Fruit fly (Drosophila melanogaster) whole organism, prepupa: ENCODE measurements around the gene Gycbeta100B.

Source experiments
- CG11294 ChIP-seq: fragments of 200-800 bp; sonication (Bioruptor generic); IDR thresholded peaks from 2 replicates; pipeline ENCODE4 v1.3.6; 2022; ENCODE audit warnings: missing biosample characterization, missing genetic modification characterization
- CG15336 ChIP-seq: fragments of 200-800 bp; sonication (Bioruptor generic); IDR thresholded peaks from 2 replicates; pipeline ENCODE4 v1.3.6; 2022; ENCODE audit warnings: missing biosample characterization, missing genetic modification characterization
- CG16779 ChIP-seq: fragments of 200-800 bp; sonication (Bioruptor generic); optimal IDR thresholded peaks from 3 replicates; lab custom pipeline; 2017; ENCODE audit warnings: missing biosample characterization, mild to moderate bottlenecking, missing genetic modification characterization
- CG8319 ChIP-seq: fragments of 200-800 bp; sonication (Bioruptor generic); optimal IDR thresholded peaks from 3 replicates; lab custom pipeline; 2016; ENCODE audit warnings: missing biosample characterization, missing genetic modification characterization
- CG9139 ChIP-seq: fragments of 200-800 bp; sonication (Bioruptor generic); optimal IDR thresholded peaks from 3 replicates; lab custom pipeline; 2017; ENCODE audit warnings: missing biosample characterization, mild to moderate bottlenecking, missing genetic modification characterization
- Lpt ChIP-seq: fragments of 200-800 bp; sonication (Bioruptor generic); optimal IDR thresholded peaks from 3 replicates; lab custom pipeline; 2016; ENCODE audit warnings: missing biosample characterization, missing genetic modification characterization
- fd59A ChIP-seq: fragments of 200-800 bp; sonication (Bioruptor generic); optimal IDR thresholded peaks from 2 replicates; lab custom pipeline; 2017; ENCODE audit warnings: missing biosample characterization, mild to moderate bottlenecking, missing genetic modification characterization, missing genetic modification reagents

DNA sequence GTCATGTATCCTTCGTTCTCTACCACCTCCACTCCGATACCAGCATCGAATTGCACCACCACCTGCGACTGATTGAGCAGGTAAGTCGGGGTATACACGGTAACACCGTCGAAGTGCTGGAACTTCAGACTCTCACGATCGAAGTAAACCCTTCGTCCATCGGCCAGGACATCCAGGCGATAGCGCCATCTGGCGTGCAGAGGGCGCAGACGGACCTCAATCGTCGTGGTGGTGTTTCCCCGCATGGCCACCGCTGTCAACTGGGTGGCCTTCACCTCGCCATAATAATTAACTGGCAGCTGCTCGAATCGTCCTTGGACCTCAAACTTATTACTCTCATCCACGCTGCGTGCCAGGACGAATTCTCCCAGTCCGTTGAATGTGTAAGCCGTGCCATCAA lies 47.6 kb downstream of the Gycbeta100B start:
- TF ChIP-seq CG8319 (no peak), CG11294 (GFP tag; lab: Robert Waterston, UW) (no peak), fd59A (GFP tag; lab: Kevin White, UChicago) (no peak), CG15336 (no peak), CG16779 (tag; lab: Kevin White, UChicago) (no peak), Lpt (GFP tag; lab: Kevin White, UChicago) (no peak), CG9139 (no peak)
